Worm (Caenorhabditis elegans): ENCODE results near the gene cca-1.

DNA sequence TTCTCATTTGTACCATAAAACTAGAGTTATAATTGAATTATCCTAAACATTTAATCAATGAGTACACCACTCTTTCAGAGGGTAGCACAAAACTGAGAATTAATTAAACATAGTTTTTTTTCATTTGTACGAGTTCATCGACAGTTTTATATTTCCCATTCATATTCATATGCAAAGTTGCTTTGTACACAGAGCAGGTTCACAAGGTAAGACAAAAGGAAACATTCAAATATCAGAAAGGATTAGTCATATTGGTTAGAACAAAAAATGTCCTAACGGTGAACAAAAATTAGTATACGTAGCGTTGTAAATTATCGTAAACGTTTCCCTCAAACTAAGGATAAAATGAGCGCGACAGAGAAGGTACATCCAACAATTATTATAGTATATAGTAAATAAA is 5.6 kb upstream of the cca-1 start:
- TF ChIP-seq him-1 (tag; optimal IDR thresholded peaks at IDR 0.05) = no peak
- TF ChIP-seq dao-5 (tag; optimal IDR thresholded peaks at IDR 0.05) = no peak
